Fruit fly (Drosophila melanogaster): ENCODE measurements around the gene CG2150.
A peak's percentile ranks its signal among the peaks of the same experiment; 100 is the strongest.

DNA sequence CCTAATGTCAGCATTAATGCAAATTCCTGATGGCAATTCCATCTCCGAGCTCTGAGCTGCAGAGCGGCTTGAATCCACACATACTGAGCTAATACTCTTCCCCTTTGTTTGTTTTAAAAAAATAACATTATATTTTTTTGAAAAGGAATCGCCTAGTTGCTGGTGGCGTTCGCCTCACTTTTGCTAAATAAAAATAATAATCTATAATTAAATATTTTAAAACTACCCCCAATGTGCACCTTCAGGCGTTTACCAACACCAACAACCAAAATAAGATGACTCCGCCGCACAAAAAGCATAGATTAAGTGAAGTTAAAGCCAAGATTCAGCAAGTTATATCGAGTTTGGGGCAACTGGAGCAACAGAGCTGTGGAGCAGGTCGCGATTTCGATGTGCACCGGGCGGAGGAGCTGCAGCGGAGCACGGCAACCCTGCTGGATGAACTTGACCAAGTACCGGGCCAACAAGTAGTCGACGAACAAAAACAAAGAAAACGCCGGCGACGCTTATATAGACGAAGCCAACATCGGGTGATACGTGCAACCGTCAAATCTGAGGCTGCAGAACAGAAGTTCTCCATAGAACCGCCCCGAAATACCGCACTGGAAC, 20.4 kb downstream of the CG2150 start, which contains the start of gene CG1896:
- TF ChIP-seq brk (GFP tag; optimal IDR thresholded peaks at IDR 0.05) = no peak
- peak; percentile 54 for TF ChIP-seq fru (GFP tag; optimal IDR thresholded peaks at IDR 0.05)

Measured in whole organism, wandering third instar larva.